Fruit fly (Drosophila melanogaster) whole organism, embryonic: ENCODE results near the gene capu.

ENCODE experiments used
- Adf1 ChIP-seq: fragments of 200-800 bp; sonication (Bioruptor generic); IDR thresholded peaks from 2 replicates; pipeline ENCODE4 v1.3.6; 2022; ENCODE audit warnings: missing biosample characterization, missing genetic modification characterization
- Asciz ChIP-seq: fragments of 200-800 bp; sonication (Bioruptor generic); optimal IDR thresholded peaks from 2 replicates; lab custom pipeline; 2017; ENCODE audit warnings: missing biosample characterization, mild to moderate bottlenecking, missing genetic modification characterization, missing genetic modification reagents
- B-H2 ChIP-seq: fragments of 200-800 bp; sonication (Bioruptor generic); optimal IDR thresholded peaks from 2 replicates; lab custom pipeline; 2018; ENCODE audit warnings: missing biosample characterization, mild to moderate bottlenecking, missing genetic modification characterization
- CG10274 ChIP-seq: fragments of 200-800 bp; sonication (Bioruptor generic); optimal IDR thresholded peaks from 3 replicates; lab custom pipeline; 2017; ENCODE audit warnings: missing biosample characterization, mild to moderate bottlenecking, missing genetic modification characterization
- CG10366 ChIP-seq: fragments of 200-800 bp; sonication (Bioruptor generic); IDR thresholded peaks from 2 replicates; pipeline ENCODE4 v1.3.6; 2022; ENCODE audit warnings: missing biosample characterization, missing genetic modification characterization
- CG15696 ChIP-seq: fragments of 200-800 bp; sonication (Bioruptor generic); optimal IDR thresholded peaks from 2 replicates; lab custom pipeline; 2019; ENCODE audit warnings: missing biosample characterization, mild to moderate bottlenecking, missing genetic modification characterization, moderate library complexity
- CG1647 ChIP-seq: fragments of 200-800 bp; sonication (Bioruptor generic); optimal IDR thresholded peaks from 3 replicates; lab custom pipeline; 2016; ENCODE audit warnings: missing biosample characterization, missing genetic modification characterization
- CG16863 ChIP-seq: fragments of 200-800 bp; sonication (Bioruptor generic); optimal IDR thresholded peaks from 3 replicates; lab custom pipeline; 2016; ENCODE audit warnings: missing biosample characterization, missing genetic modification characterization
- CG17359 ChIP-seq: fragments of 200-800 bp; sonication (Bioruptor generic); optimal IDR thresholded peaks from 3 replicates; lab custom pipeline; 2018; ENCODE audit warnings: missing biosample characterization, mild to moderate bottlenecking, missing genetic modification characterization, moderate library complexity
- CG17385 ChIP-seq: fragments of 200-800 bp; sonication (Bioruptor generic); optimal IDR thresholded peaks from 3 replicates; lab custom pipeline; 2018; ENCODE audit warnings: missing biosample characterization, mild to moderate bottlenecking, missing genetic modification characterization
- CG18262 ChIP-seq: fragments of 200-800 bp; optimal IDR thresholded peaks from 3 replicates; lab custom pipeline; 2019; ENCODE audit warnings: missing biosample characterization, mild to moderate bottlenecking, missing genetic modification characterization, moderate library complexity
- CG2120 ChIP-seq: fragments of 200-800 bp; sonication (Bioruptor generic); optimal IDR thresholded peaks from 3 replicates; lab custom pipeline; 2016; ENCODE audit warnings: missing biosample characterization, missing genetic modification characterization
- CG2712 ChIP-seq: fragments of 200-800 bp; optimal IDR thresholded peaks from 3 replicates; lab custom pipeline; 2019; ENCODE audit warnings: missing biosample characterization, mild to moderate bottlenecking, missing genetic modification characterization, moderate library complexity
- CG30020 ChIP-seq: fragments of 200-800 bp; optimal IDR thresholded peaks from 2 replicates; lab custom pipeline; 2019; ENCODE audit warnings: missing biosample characterization, mild to moderate bottlenecking, missing genetic modification characterization, moderate library complexity
- CG32767 ChIP-seq: fragments of 200-800 bp; sonication (Bioruptor generic); IDR thresholded peaks from 2 replicates; pipeline ENCODE4 v1.3.6; 2022; ENCODE audit warnings: missing biosample characterization, missing genetic modification characterization
- CG33213 ChIP-seq: fragments of 200-800 bp; sonication (Bioruptor generic); optimal IDR thresholded peaks from 3 replicates; lab custom pipeline; 2016; ENCODE audit warnings: missing biosample characterization, missing genetic modification characterization
- CG3838 ChIP-seq: fragments of 200-800 bp; sonication (Bioruptor generic); optimal IDR thresholded peaks from 3 replicates; lab custom pipeline; 2016; ENCODE audit warnings: missing biosample characterization, missing genetic modification characterization
- CG6654 ChIP-seq: fragments of 200-800 bp; sonication (Bioruptor generic); optimal IDR thresholded peaks from 2 replicates; lab custom pipeline; 2017; ENCODE audit warnings: missing biosample characterization, mild to moderate bottlenecking, missing genetic modification characterization
- CG6813 ChIP-seq: fragments of 200-800 bp; sonication (Bioruptor generic); optimal IDR thresholded peaks from 2 replicates; lab custom pipeline; 2017; ENCODE audit warnings: missing biosample characterization, missing genetic modification characterization, mild to moderate bottlenecking, moderate library complexity, missing genetic modification reagents
- CG7987 ChIP-seq: fragments of 200-800 bp; sonication (Bioruptor generic); optimal IDR thresholded peaks from 2 replicates; lab custom pipeline; 2018; ENCODE audit warnings: missing biosample characterization, mild to moderate bottlenecking, missing genetic modification characterization, moderate library complexity
- CG9437 ChIP-seq: fragments of 200-800 bp; sonication (Bioruptor generic); optimal IDR thresholded peaks from 2 replicates; lab custom pipeline; 2018; ENCODE audit warnings: missing biosample characterization, mild to moderate bottlenecking, missing genetic modification characterization
- Dp ChIP-seq: fragments of 200-800 bp; sonication (Bioruptor generic); optimal IDR thresholded peaks from 2 replicates; lab custom pipeline; 2018; ENCODE audit warnings: missing biosample characterization, mild to moderate bottlenecking, missing genetic modification characterization, moderate library complexity
- Hey ChIP-seq: fragments of 200-800 bp; sonication (Bioruptor generic); optimal IDR thresholded peaks from 3 replicates; lab custom pipeline; 2018; ENCODE audit warnings: missing biosample characterization, mild to moderate bottlenecking, missing genetic modification characterization
- Hmr ChIP-seq: fragments of 200-800 bp; sonication (Bioruptor generic); optimal IDR thresholded peaks from 3 replicates; lab custom pipeline; 2017; ENCODE audit warnings: mild to moderate bottlenecking, missing biosample characterization, missing genetic modification reagents, missing genetic modification characterization
- Hmx ChIP-seq: fragments of 200-800 bp; sonication (Bioruptor generic); optimal IDR thresholded peaks from 2 replicates; lab custom pipeline; 2016; ENCODE audit warnings: missing biosample characterization, missing genetic modification characterization
- Mad ChIP-seq: fragments of 200-800 bp; sonication (Bioruptor generic); optimal IDR thresholded peaks from 2 replicates; lab custom pipeline; 2016; ENCODE audit warnings: missing biosample characterization, missing genetic modification characterization
- Mrtf ChIP-seq: fragments of 200-800 bp; sonication (Bioruptor generic); IDR thresholded peaks from 3 replicates; pipeline ENCODE4 v1.3.6; 2022; ENCODE audit warnings: missing biosample characterization, missing genetic modification characterization
- PHDP ChIP-seq: fragments of 200-800 bp; sonication (Bioruptor generic); optimal IDR thresholded peaks from 3 replicates; lab custom pipeline; 2018; ENCODE audit warnings: missing biosample characterization, mild to moderate bottlenecking, missing genetic modification characterization, moderate library complexity
- Rfx ChIP-seq: fragments of 200-800 bp; sonication (Bioruptor generic); IDR thresholded peaks from 2 replicates; pipeline ENCODE4 v1.3.6; 2022; ENCODE audit warnings: missing biosample characterization, missing genetic modification characterization
- Ssrp ChIP-seq: fragments of 200-800 bp; sonication (Bioruptor generic); optimal IDR thresholded peaks from 2 replicates; lab custom pipeline; 2018; ENCODE audit warnings: missing biosample characterization, mild to moderate bottlenecking, missing genetic modification characterization, moderate library complexity
- ara ChIP-seq: fragments of 200-800 bp; sonication (Bioruptor generic); IDR thresholded peaks from 2 replicates; pipeline ENCODE4 v1.3.6; 2022; ENCODE audit warnings: missing biosample characterization, missing genetic modification characterization
- bbx ChIP-seq: fragments of 200-800 bp; sonication (Bioruptor generic); IDR thresholded peaks from 2 replicates; pipeline ENCODE4 v1.3.6; 2022; ENCODE audit warnings: missing biosample characterization, missing genetic modification characterization; ENCODE audit not compliant: partially characterized antibody
- br ChIP-seq: fragments of >200 bp; optimal IDR thresholded peaks from 2 replicates; lab custom pipeline; 2017
- croc ChIP-seq: fragments of 200-800 bp; sonication (Bioruptor generic); conservative IDR thresholded peaks from 3 replicates; pipeline ENCODE4 v1.3.6; 2022; ENCODE audit warnings: missing biosample characterization, missing genetic modification characterization
- dan ChIP-seq: fragments of 200-800 bp; sonication (Bioruptor generic); IDR thresholded peaks from 2 replicates; pipeline ENCODE4 v1.3.6; 2022; ENCODE audit warnings: missing biosample characterization, missing genetic modification characterization
- ewg ChIP-seq: fragments of 200-800 bp; sonication (Bioruptor generic); optimal IDR thresholded peaks from 3 replicates; lab custom pipeline; 2017; ENCODE audit warnings: mild to moderate bottlenecking, missing biosample characterization, missing genetic modification reagents, missing genetic modification characterization
- eyg ChIP-seq: fragments of 200-800 bp; sonication (Bioruptor generic); optimal IDR thresholded peaks from 3 replicates; lab custom pipeline; 2016; ENCODE audit warnings: missing biosample characterization, missing genetic modification characterization
- fd96Cb ChIP-seq: fragments of 200-800 bp; sonication (Bioruptor generic); optimal IDR thresholded peaks from 2 replicates; lab custom pipeline; 2018; ENCODE audit warnings: missing biosample characterization, mild to moderate bottlenecking, missing genetic modification characterization, moderate library complexity
- ftz-f1 ChIP-seq: fragments of 200-800 bp; sonication (Bioruptor generic); optimal IDR thresholded peaks from 2 replicates; lab custom pipeline; 2016; ENCODE audit warnings: missing biosample characterization, missing genetic modification characterization
- gsb ChIP-seq: fragments of 200-800 bp; sonication (Bioruptor generic); IDR thresholded peaks from 2 replicates; pipeline ENCODE4 v1.3.6; 2022; ENCODE audit warnings: missing biosample characterization, missing genetic modification characterization
- hb ChIP-seq: fragments of 200-800 bp; sonication (Bioruptor generic); IDR thresholded peaks from 3 replicates; pipeline ENCODE4 v1.3.6; 2022; ENCODE audit warnings: missing biosample characterization, missing genetic modification characterization; ENCODE audit not compliant: partially characterized antibody
- ind ChIP-seq: fragments of 200-800 bp; sonication (Bioruptor generic); optimal IDR thresholded peaks from 3 replicates; lab custom pipeline; 2016; ENCODE audit warnings: missing biosample characterization, missing genetic modification characterization
- kni ChIP-seq: fragments of 200-800 bp; sonication (Bioruptor generic); optimal IDR thresholded peaks from 3 replicates; lab custom pipeline; 2017; ENCODE audit warnings: mild to moderate bottlenecking, missing biosample characterization, missing genetic modification reagents, missing genetic modification characterization
- odd ChIP-seq: fragments of 200-800 bp; sonication (Bioruptor generic); optimal IDR thresholded peaks from 2 replicates; lab custom pipeline; 2017; ENCODE audit warnings: missing biosample characterization, mild to moderate bottlenecking, missing genetic modification characterization
- p53 ChIP-seq: fragments of 200-800 bp; sonication (Bioruptor generic); optimal IDR thresholded peaks from 2 replicates; lab custom pipeline; 2016; ENCODE audit warnings: missing biosample characterization, missing genetic modification characterization
- phol ChIP-seq: fragments of 200-800 bp; sonication (Bioruptor generic); optimal IDR thresholded peaks from 3 replicates; lab custom pipeline; 2018; ENCODE audit warnings: missing biosample characterization, mild to moderate bottlenecking, missing genetic modification characterization, moderate library complexity
- pzg ChIP-seq: fragments of 200-800 bp; sonication (Bioruptor generic); optimal IDR thresholded peaks from 3 replicates; lab custom pipeline; 2018; ENCODE audit warnings: missing biosample characterization, mild to moderate bottlenecking, missing genetic modification characterization, moderate library complexity
- slp2 ChIP-seq: fragments of 200-800 bp; sonication (Bioruptor generic); optimal IDR thresholded peaks from 2 replicates; lab custom pipeline; 2016; ENCODE audit warnings: missing biosample characterization, missing genetic modification characterization
- sna ChIP-seq: fragments of 200-800 bp; sonication (Bioruptor generic); IDR thresholded peaks from 2 replicates; pipeline ENCODE4 v1.3.6; 2022; ENCODE audit warnings: missing biosample characterization, missing genetic modification characterization; ENCODE audit not compliant: partially characterized antibody
- wek ChIP-seq: fragments of 200-800 bp; sonication (Bioruptor generic); optimal IDR thresholded peaks from 3 replicates; lab custom pipeline; 2018; ENCODE audit warnings: missing biosample characterization, mild to moderate bottlenecking, missing genetic modification characterization, moderate library complexity
- wor ChIP-seq: fragments of 200-800 bp; sonication (Bioruptor generic); IDR thresholded peaks from 2 replicates; pipeline ENCODE4 v1.3.6; 2022; ENCODE audit warnings: missing biosample characterization, missing genetic modification characterization
- z ChIP-seq: fragments of 200-800 bp; sonication (Bioruptor generic); IDR thresholded peaks from 3 replicates; pipeline ENCODE4 v1.3.6; 2022; ENCODE audit warnings: missing biosample characterization, missing genetic modification characterization

The capu gene

DNA sequence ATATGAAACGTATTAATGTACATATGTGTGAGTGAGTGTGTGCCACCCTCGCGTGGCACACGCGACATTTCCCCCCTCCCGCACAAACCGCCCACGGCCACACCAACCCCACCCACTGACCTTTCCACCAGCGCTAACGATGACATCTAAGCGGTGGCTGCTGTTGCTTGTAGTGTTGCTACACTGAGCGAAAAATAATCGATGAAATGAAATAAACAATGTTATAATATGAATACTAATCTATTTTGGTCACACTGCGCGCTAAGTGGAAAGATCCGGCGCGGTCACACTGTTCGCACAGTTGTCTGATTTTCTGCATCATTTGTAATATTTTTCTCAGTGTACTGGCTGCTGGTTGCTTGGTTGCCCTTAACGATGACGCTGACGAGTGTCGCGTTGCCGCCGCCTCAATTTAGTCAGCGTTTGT, 70.4 kb downstream of the capu start (continued):
- peak; percentile 96 for TF ChIP-seq Hey (tag; lab: Kevin White, UChicago)
- TF ChIP-seq CG7987 (GFP tag; lab: Kevin White, UChicago) = peak; percentile 90
- TF ChIP-seq CG6654 (GFP tag; lab: Kevin White, UChicago) = peak; percentile 91
- TF ChIP-seq eyg (GFP tag; lab: Kevin White, UChicago) = peak; percentile 84
- peak; percentile 61 for TF ChIP-seq B-H2
- peak; percentile 94 for TF ChIP-seq Mrtf (GFP tag; lab: Robert Waterston, UW)
- TF ChIP-seq CG3838 = peak; percentile 90
- peak; percentile 94 for TF ChIP-seq Asciz
- peak; percentile 96 for TF ChIP-seq CG10366
- peak; percentile 90 for TF ChIP-seq CG17385 (GFP tag; lab: Kevin White, UChicago)
- TF ChIP-seq CG9437 (GFP tag; lab: Kevin White, UChicago) = peak; percentile 82
- peak; percentile 98 for TF ChIP-seq CG2712 (tag; lab: Kevin White, UChicago)
- peak; percentile 75 for TF ChIP-seq z
- TF ChIP-seq pzg (GFP tag; lab: Kevin White, UChicago) = no peak
- TF ChIP-seq Adf1 = no peak; the same call in 1 of the 2 replicates
- TF ChIP-seq CG10274 (GFP tag; lab: Kevin White, UChicago) = peak; percentile 83
- TF ChIP-seq CG6813 (GFP tag; lab: Kevin White, UChicago) = peak; percentile 97
- TF ChIP-seq CG1647 (GFP tag; lab: Kevin White, UChicago) = peak; percentile 95
- TF ChIP-seq Hmx (GFP tag; lab: Kevin White, UChicago) = peak; percentile 57
- peak; percentile 98 for TF ChIP-seq croc
- TF ChIP-seq wek = peak; percentile 90
- TF ChIP-seq Hmr (GFP tag; lab: Kevin White, UChicago) = peak; percentile 89
- peak; percentile 96 for TF ChIP-seq CG33213 (GFP tag; lab: Kevin White, UChicago)
- no peak for TF ChIP-seq bbx (GFP tag; lab: Robert Waterston, UW)
- TF ChIP-seq CG18262 (tag; lab: Kevin White, UChicago) = peak; percentile 98
- peak; percentile 96 for TF ChIP-seq ewg
- TF ChIP-seq sna (GFP tag; lab: Robert Waterston, UW) = no peak
- TF ChIP-seq kni (GFP tag; lab: Kevin White, UChicago) = peak; percentile 85
- TF ChIP-seq, all 482 proteins: peak for 436

DNA sequence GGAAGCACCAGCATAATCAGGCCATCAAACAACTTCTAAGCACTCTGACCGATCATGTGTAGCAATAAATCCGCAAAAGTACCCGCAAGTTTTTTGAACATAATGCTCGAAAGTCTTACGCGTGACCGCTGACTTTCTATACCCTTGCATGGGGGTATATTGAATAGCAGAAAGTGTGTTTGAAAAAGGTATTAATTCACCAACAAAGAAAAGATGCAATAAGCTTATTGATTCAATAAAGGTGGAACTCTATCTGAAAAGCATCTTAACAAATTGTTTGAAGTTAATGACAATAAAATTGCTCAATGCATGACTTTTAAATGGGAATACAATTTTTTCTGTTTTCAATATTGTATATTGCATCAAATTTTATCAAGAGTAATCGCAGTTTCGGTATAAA, 71.0 kb downstream of the capu start:
- TF ChIP-seq wor (peak; percentile 17; the same call in 1 of the 2 replicates), ftz-f1 (no peak), Mad (GFP tag; lab: Kevin White, UChicago) (no peak), hb (GFP tag; lab: Robert Waterston, UW) (no peak), br (lab: Kevin White, UChicago) (no peak), fd96Cb (tag; lab: Kevin White, UChicago) (no peak), p53 (GFP tag; lab: Kevin White, UChicago) (no peak), CG2120 (GFP tag; lab: Kevin White, UChicago) (no peak), dan (GFP tag; lab: Robert Waterston, UW) (no peak), Ssrp (tag; lab: Kevin White, UChicago) (no peak), CG30020 (tag; lab: Kevin White, UChicago) (no peak), ara (no peak), phol (peak; percentile 17), ind (no peak), CG15696 (tag; lab: Kevin White, UChicago) (no peak), CG16863 (GFP tag; lab: Kevin White, UChicago) (no peak), PHDP (tag; lab: Kevin White, UChicago) (no peak), Dp (no peak), CG32767 (GFP tag; lab: Robert Waterston, UW) (no peak), CG17359 (tag; lab: Kevin White, UChicago) (peak; percentile 5), Rfx (GFP tag; lab: Robert Waterston, UW) (peak; percentile 19; the same call in 1 of the 2 replicates), odd (GFP tag; lab: Kevin White, UChicago) (no peak), slp2 (GFP tag; lab: Kevin White, UChicago) (peak; percentile 26), gsb (GFP tag; lab: Robert Waterston, UW) (no peak)
